Fruit fly (Drosophila melanogaster): ENCODE results near the gene per.

The per gene

dm6 chrX:2714730-2715129 is 29.4 kb downstream of the per start (continued):
- 0 out of 3 replicates have a peak, but pooled peaks have one; percentile 36 for TF ChIP-seq CG6791 (GFP tag; IDR thresholded peaks at IDR 0.05; ENCODE audit: partially characterized antibody)
- 0 out of 2 replicates have a peak, but pooled peaks have one; percentile 15 for TF ChIP-seq vvl (GFP tag; IDR thresholded peaks at IDR 0.05)
- TF ChIP-seq ap (GFP tag; IDR thresholded peaks at IDR 0.05): no peak
- no peak for TF ChIP-seq crc (GFP tag; optimal IDR thresholded peaks at IDR 0.05)
- peak; percentile 43; the same call in 1 of the 2 replicates for TF ChIP-seq unc-4 (GFP tag; IDR thresholded peaks at IDR 0.05; ENCODE audit: partially characterized antibody)
- no peak for TF ChIP-seq Trl (optimal IDR thresholded peaks at IDR 0.05)
- TF ChIP-seq Trl (GFP tag; optimal IDR thresholded peaks at IDR 0.05): no peak
- TF ChIP-seq dmrt11E (tag; optimal IDR thresholded peaks at IDR 0.05): no peak

dm6 chrX:2720122-2720521 is 34.7 kb downstream of the per start, which contains the start of gene CG2701:
Gene CG2701, minus strand, starts transcription at chrX:2720327.
- peak; percentile 99 for TF ChIP-seq CG6689 (GFP tag; IDR thresholded peaks at IDR 0.05)
- no peak for TF ChIP-seq CG9215 (GFP tag; IDR thresholded peaks at IDR 0.05)
- TF ChIP-seq CG42726 (GFP tag; IDR thresholded peaks at IDR 0.05; ENCODE audit: partially characterized antibody): peak; percentile 69
- peak; percentile 18 for TF ChIP-seq CG13624 (GFP tag; optimal IDR thresholded peaks at IDR 0.05)
- no peak for TF ChIP-seq CG2129 (GFP tag; IDR thresholded peaks at IDR 0.05; ENCODE audit: partially characterized antibody)
- no peak for TF ChIP-seq dysf (GFP tag; IDR thresholded peaks at IDR 0.05)
- TF ChIP-seq CG10209 (GFP tag; optimal IDR thresholded peaks at IDR 0.05): no peak
- peak; percentile 66 for TF ChIP-seq knrl (GFP tag; IDR thresholded peaks at IDR 0.05; ENCODE audit: partially characterized antibody)
- no peak for TF ChIP-seq CG31388 (GFP tag; optimal IDR thresholded peaks at IDR 0.05)
- TF ChIP-seq Rfx (GFP tag; IDR thresholded peaks at IDR 0.05): peak; percentile 9; the same call in 1 of the 2 replicates
- TF ChIP-seq trem (tag; optimal IDR thresholded peaks at IDR 0.05): peak; percentile 56
- TF ChIP-seq dpn (GFP tag; optimal IDR thresholded peaks at IDR 0.05): peak; percentile 20 to 25
- no peak for TF ChIP-seq Fer3 (tag; optimal IDR thresholded peaks at IDR 0.05)
- peak; percentile 39 for TF ChIP-seq her (GFP tag; optimal IDR thresholded peaks at IDR 0.05)
- TF ChIP-seq CG6683 (GFP tag; optimal IDR thresholded peaks at IDR 0.05): no peak
- TF ChIP-seq CG17359 (tag; optimal IDR thresholded peaks at IDR 0.05): no peak
- peak; percentile 65 for TF ChIP-seq CG16813 (GFP tag; IDR thresholded peaks at IDR 0.05; ENCODE audit: partially characterized antibody)
- TF ChIP-seq Mrtf (GFP tag; IDR thresholded peaks at IDR 0.05): no peak
- TF ChIP-seq CG4282 (GFP tag; optimal IDR thresholded peaks at IDR 0.05): no peak
- peak; percentile 32 for TF ChIP-seq maf-S (GFP tag; optimal IDR thresholded peaks at IDR 0.05)
- peak; percentile 32 for TF ChIP-seq gfzf (GFP tag; optimal IDR thresholded peaks at IDR 0.05)
- no peak for TF ChIP-seq Asciz (GFP tag; optimal IDR thresholded peaks at IDR 0.05)
- TF ChIP-seq slbo (GFP tag; IDR thresholded peaks at IDR 0.05): peak; percentile 53; the same call in 1 of the 2 replicates
- TF ChIP-seq chm (GFP tag; IDR thresholded peaks at IDR 0.05): no peak
- no peak for TF ChIP-seq NC2β (GFP tag; optimal IDR thresholded peaks at IDR 0.05)
- no peak for TF ChIP-seq D19B (GFP tag; optimal IDR thresholded peaks at IDR 0.05)
- TF ChIP-seq CG17829 (tag; optimal IDR thresholded peaks at IDR 0.05): peak; percentile 7
- TF ChIP-seq CG6791 (GFP tag; IDR thresholded peaks at IDR 0.05; ENCODE audit: partially characterized antibody): peak; percentile 81
- TF ChIP-seq Adf1 (GFP tag; IDR thresholded peaks at IDR 0.05): no peak
- peak; percentile 51; the same call in 1 of the 2 replicates for TF ChIP-seq sna (GFP tag; IDR thresholded peaks at IDR 0.05; ENCODE audit: partially characterized antibody)
- TF ChIP-seq esg (GFP tag; conservative IDR thresholded peaks at IDR 0.05): no peak
- peak; percentile 6 for TF ChIP-seq ERR (GFP tag; optimal IDR thresholded peaks at IDR 0.05)
- no peak for TF ChIP-seq bab2 (GFP tag; optimal IDR thresholded peaks at IDR 0.05)
- no peak for TF ChIP-seq C15 (GFP tag; IDR thresholded peaks at IDR 0.05)
- TF ChIP-seq CG4820 (GFP tag; optimal IDR thresholded peaks at IDR 0.05): no peak
- TF ChIP-seq dm (GFP tag; optimal IDR thresholded peaks at IDR 0.05): peak; percentile 44
- TF ChIP-seq pzg (GFP tag; optimal IDR thresholded peaks at IDR 0.05): peak; percentile 85
- TF ChIP-seq ci (GFP tag; IDR thresholded peaks at IDR 0.05): 0 out of 3 replicates have a peak, but pooled peaks have one; percentile 17
- TF ChIP-seq schlank (tag; optimal IDR thresholded peaks at IDR 0.05): no peak
- TF ChIP-seq CG6765 (GFP tag; optimal IDR thresholded peaks at IDR 0.05): no peak
- TF ChIP-seq hkb (optimal IDR thresholded peaks at IDR 0.05): no peak
- no peak for TF ChIP-seq hkb (GFP tag; IDR thresholded peaks at IDR 0.05)
- TF ChIP-seq CG13296 (GFP tag; optimal IDR thresholded peaks at IDR 0.05): no peak

All from whole organism, embryonic.